Fruit fly (Drosophila melanogaster): ENCODE measurements around the gene promL.

The promL gene

DNA sequence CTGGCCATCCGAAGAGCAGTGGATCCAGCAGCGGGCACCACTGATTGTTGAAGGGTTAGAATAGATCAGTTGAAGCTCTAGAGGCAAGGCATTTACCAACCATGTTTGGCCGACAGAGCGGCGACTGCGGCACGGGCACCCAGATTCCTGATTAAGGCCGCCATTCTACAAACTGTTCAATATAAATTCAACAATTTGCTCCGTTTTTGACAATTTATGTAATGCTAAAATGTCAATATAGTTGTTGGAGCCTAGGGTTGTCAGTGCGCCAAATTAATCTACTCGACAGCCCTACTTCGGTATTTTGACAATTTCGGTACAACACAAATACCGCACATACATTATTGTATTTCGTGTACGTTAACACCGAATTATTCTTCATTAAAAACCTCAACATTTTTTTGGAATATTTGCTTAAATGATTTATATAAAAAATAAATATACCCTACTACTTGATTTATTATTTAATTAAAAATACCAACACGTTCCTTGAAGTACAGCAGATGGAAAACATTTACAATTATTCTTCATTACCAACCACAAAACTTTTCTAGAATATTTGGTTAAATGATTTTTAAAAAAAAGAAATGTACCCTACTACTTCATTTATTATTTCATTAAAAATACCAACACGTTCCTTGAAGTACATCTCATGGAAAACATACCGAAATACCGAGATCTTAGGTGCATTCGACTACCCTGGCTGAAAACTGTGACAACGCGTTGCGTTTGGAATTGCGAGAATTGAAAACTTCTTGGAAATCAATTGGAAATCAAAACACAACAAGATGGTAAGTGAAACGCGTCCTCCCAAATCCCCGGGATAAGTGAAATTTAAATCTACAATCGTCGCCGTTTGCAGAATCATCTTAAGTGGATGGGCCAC, 32.0 kb upstream of the promL start, which contains the start of the genes ND-30 and CG15812:
Gene ND-30, minus strand, starts transcription at position 270 of the 886 bp plus-strand sequence.
Gene CG15812, plus strand, starts transcription at position 683 of the 886 bp plus-strand sequence.
- peak; percentile 35 for TF ChIP-seq pzg (GFP tag; optimal IDR thresholded peaks at IDR 0.05)
- TF ChIP-seq knrl (GFP tag; IDR thresholded peaks at IDR 0.05; ENCODE audit: partially characterized antibody): no peak
- TF ChIP-seq CG13775 (GFP tag; optimal IDR thresholded peaks at IDR 0.05): peak; percentile 6
- TF ChIP-seq lola (GFP tag; optimal IDR thresholded peaks at IDR 0.05): peak in 1 of 3 experiments; percentile 51
- TF ChIP-seq CG2875 (GFP tag; optimal IDR thresholded peaks at IDR 0.05): no peak
- TF ChIP-seq sens (GFP tag): peak; percentile 87
- no peak for TF ChIP-seq CG13894 (tag; optimal IDR thresholded peaks at IDR 0.05)
- peak; percentile 14 for TF ChIP-seq CG12104 (GFP tag; optimal IDR thresholded peaks at IDR 0.05)
- TF ChIP-seq CG8281 (tag; optimal IDR thresholded peaks at IDR 0.05): peak; percentile 60
- peak; percentile 59 for TF ChIP-seq CG30403 (GFP tag; optimal IDR thresholded peaks at IDR 0.05)
- TF ChIP-seq prd (optimal IDR thresholded peaks at IDR 0.05): no peak
- 0 out of 3 replicates have a peak, but pooled peaks have one; percentile 12 for TF ChIP-seq prd (GFP tag; IDR thresholded peaks at IDR 0.05)
- no peak for TF ChIP-seq CG1233 (GFP tag; optimal IDR thresholded peaks at IDR 0.05)
- peak in 1 of 3 experiments; percentile 43 for TF ChIP-seq Stat92E (GFP tag; optimal IDR thresholded peaks at IDR 0.05)
- 0 out of 2 replicates have a peak, but pooled peaks have one; percentile 23 for TF ChIP-seq seq (GFP tag; IDR thresholded peaks at IDR 0.05)
- no peak for TF ChIP-seq onecut (GFP tag; IDR thresholded peaks at IDR 0.05)
- TF ChIP-seq trem (tag; optimal IDR thresholded peaks at IDR 0.05): peak; percentile 35
- TF ChIP-seq Jarid2 (GFP tag; optimal IDR thresholded peaks at IDR 0.05): no peak
- no peak for TF ChIP-seq ham (GFP tag; IDR thresholded peaks at IDR 0.05)
- TF ChIP-seq CG2712 (tag; optimal IDR thresholded peaks at IDR 0.05): peak; percentile 38
- peak; percentile 45 for TF ChIP-seq gfzf (GFP tag; optimal IDR thresholded peaks at IDR 0.05)
- TF ChIP-seq CG14965 (GFP tag; optimal IDR thresholded peaks at IDR 0.05; ENCODE audit: borderline replicate concordance): no peak
- peak; percentile 10 for TF ChIP-seq Ssrp (tag; optimal IDR thresholded peaks at IDR 0.05)
- peak; percentile 40 for TF ChIP-seq dmrt11E (tag; optimal IDR thresholded peaks at IDR 0.05)
- TF ChIP-seq exex (tag; optimal IDR thresholded peaks at IDR 0.05): no peak
- peak; percentile 73 for TF ChIP-seq row (GFP tag; IDR thresholded peaks at IDR 0.05)
- no peak for TF ChIP-seq otp (GFP tag; IDR thresholded peaks at IDR 0.05)
- no peak for TF ChIP-seq ssp (GFP tag; IDR thresholded peaks at IDR 0.05)
- peak; percentile 3 for TF ChIP-seq nerfin-1 (tag; optimal IDR thresholded peaks at IDR 0.05)
- TF ChIP-seq Oli (tag; optimal IDR thresholded peaks at IDR 0.05): no peak
- TF ChIP-seq CG12391 (tag; optimal IDR thresholded peaks at IDR 0.05): peak; percentile 58
- 0 out of 4 replicates have a peak, but pooled peaks have one; percentile 29 for TF ChIP-seq chinmo (GFP tag; IDR thresholded peaks at IDR 0.05; ENCODE audit: partially characterized antibody)
- no peak for TF ChIP-seq unpg (GFP tag; optimal IDR thresholded peaks at IDR 0.05)
- peak; percentile 51 for TF ChIP-seq CG8924 (tag; optimal IDR thresholded peaks at IDR 0.05)
- TF ChIP-seq sug (tag; optimal IDR thresholded peaks at IDR 0.05): peak; percentile 30
- peak; percentile 48 for TF ChIP-seq nmo (GFP tag; optimal IDR thresholded peaks at IDR 0.05)
- TF ChIP-seq CG13424 (tag; optimal IDR thresholded peaks at IDR 0.05): peak; percentile 38
- TF ChIP-seq CG9437 (GFP tag; optimal IDR thresholded peaks at IDR 0.05): peak; percentile 34
- TF ChIP-seq BEAF-32 (GFP tag; optimal IDR thresholded peaks at IDR 0.05): peak; percentile 20
- TF ChIP-seq CG3847 (GFP tag; IDR thresholded peaks at IDR 0.05): 0 out of 2 replicates have a peak, but pooled peaks have one; percentile 5
- peak; percentile 60 for TF ChIP-seq Ets65A (GFP tag)
- 0 out of 2 replicates have a peak, but pooled peaks have one; percentile 16 for TF ChIP-seq CG9932 (GFP tag; IDR thresholded peaks at IDR 0.05)
- peak; percentile 45 for TF ChIP-seq CG1602 (GFP tag; optimal IDR thresholded peaks at IDR 0.05)
- no peak for TF ChIP-seq gcm2 (GFP tag; optimal IDR thresholded peaks at IDR 0.05)
- peak; percentile 46 for TF ChIP-seq CG17829 (tag; optimal IDR thresholded peaks at IDR 0.05)
- TF ChIP-seq az2 (GFP tag; optimal IDR thresholded peaks at IDR 0.05): peak; percentile 25
- TF ChIP-seq CG17359 (tag; optimal IDR thresholded peaks at IDR 0.05): no peak
